Worm (Caenorhabditis elegans) whole organism, early embryonic: ENCODE results near the gene F18C5.10.

ENCODE experiments used
- ama-1 ChIP-seq: fragments of 150-350 bp; optimal IDR thresholded peaks from 2 replicates; lab custom pipeline; 2014
- ceh-13 ChIP-seq: fragments of 200-800 bp; sonication (Bioruptor generic); optimal IDR thresholded peaks from 2 replicates; lab custom pipeline; 2018; ENCODE audit warnings: mild to moderate bottlenecking, missing genetic modification characterization, missing compliant biosample characterization

DNA sequence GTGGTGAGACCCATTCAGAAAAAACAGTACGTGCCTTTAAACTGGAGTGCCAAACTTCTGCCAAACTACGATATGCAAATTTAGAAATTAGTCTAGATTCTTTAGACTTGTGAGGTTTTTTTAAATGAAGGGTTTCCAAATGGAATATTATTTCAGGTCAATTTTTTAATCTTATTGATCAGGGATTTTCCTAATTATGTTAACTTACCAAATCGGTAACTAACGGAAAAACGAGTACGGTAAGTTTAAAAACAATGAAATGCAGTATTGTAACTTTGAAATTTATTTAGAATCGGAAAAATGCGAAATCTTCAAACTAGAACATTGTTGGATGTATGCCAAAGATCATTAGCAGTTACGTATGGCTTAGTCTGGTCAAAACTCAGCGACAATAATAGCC lies 45.0 kb downstream of the F18C5.10 start, which contains the start of gene C56E6.7:
- TF ChIP-seq ceh-13 (no peak), ama-1 (no peak)
